Worm (Caenorhabditis elegans): Measurements from ENCODE around the gene T19H5.6.

T19H5.6 gene

ce11 chrII:9481427-9481826, 11.4 kb upstream of the T19H5.6 start:
- no peak for TF ChIP-seq lin-35 (GFP tag; optimal IDR thresholded peaks at IDR 0.05)
- TF ChIP-seq F39B2.1 (GFP tag; IDR thresholded peaks at IDR 0.05) = no peak
- no peak for TF ChIP-seq nhr-179 (tag; optimal IDR thresholded peaks at IDR 0.05)
- TF ChIP-seq mcd-1 (GFP tag; IDR thresholded peaks at IDR 0.05) = no peak
- TF ChIP-seq hrde-1 (tag; optimal IDR thresholded peaks at IDR 0.05; ENCODE audit: borderline replicate concordance) = no peak
- no peak for TF ChIP-seq aptf-3 (GFP tag; IDR thresholded peaks at IDR 0.05)
- TF ChIP-seq ceh-40 (GFP tag; IDR thresholded peaks at IDR 0.05) = no peak
- no peak for TF ChIP-seq F49E8.2 (tag; optimal IDR thresholded peaks at IDR 0.05; ENCODE audit: insufficient read depth)
- no peak for TF ChIP-seq unc-130 (GFP tag; optimal IDR thresholded peaks at IDR 0.05)
- TF ChIP-seq madf-6 (GFP tag; IDR thresholded peaks at IDR 0.05) = no peak
- TF ChIP-seq mel-28 (tag; optimal IDR thresholded peaks at IDR 0.05; ENCODE audit: borderline replicate concordance) = no peak

ce11 chrII:9480006-9480405, 10.0 kb upstream of the T19H5.6 start, which contains the start of gene T19H5.7:
T19H5.7 (minus strand) TSS chrII:9480106.
- no peak for TF ChIP-seq ceh-40 (GFP tag; IDR thresholded peaks at IDR 0.05)
- no peak for TF ChIP-seq C06A6.2 (GFP tag; conservative IDR thresholded peaks at IDR 0.05)
- TF ChIP-seq zim-3 (tag; optimal IDR thresholded peaks at IDR 0.05) = no peak
- TF ChIP-seq ceh-58 (GFP tag; IDR thresholded peaks at IDR 0.05) = no peak

- TF ChIP-seq F57C9.4 (tag; optimal IDR thresholded peaks at IDR 0.05) (no peak), ztf-3 (GFP tag; optimal IDR thresholded peaks at IDR 0.05) (no peak), hlh-26 (GFP tag; conservative IDR thresholded peaks at IDR 0.05) (no peak), snpc-3.4 (tag; optimal IDR thresholded peaks at IDR 0.05) (no peak), pbrm-1 (GFP tag; IDR thresholded peaks at IDR 0.05) (no peak), hlh-12 (tag; optimal IDR thresholded peaks at IDR 0.05) (no peak), mes-4 (tag; optimal IDR thresholded peaks at IDR 0.05) (no peak)
Observed at ce11 chrII:9477567-9477966, 7.5 kb upstream of the T19H5.6 start, which contains the start of gene chil-27. chil-27 (plus strand) TSS chrII:9477867.

- TF ChIP-seq snpc-1.3 (tag; optimal IDR thresholded peaks at IDR 0.05; ENCODE audit: insufficient read depth) = no peak
- TF ChIP-seq bed-2 (GFP tag; IDR thresholded peaks at IDR 0.05) = no peak
- no peak for TF ChIP-seq attf-6 (GFP tag; IDR thresholded peaks at IDR 0.05)
- no peak for TF ChIP-seq rec-8 (tag; optimal IDR thresholded peaks at IDR 0.05)
- no peak for TF ChIP-seq ceh-27 (GFP tag; optimal IDR thresholded peaks at IDR 0.05)
- TF ChIP-seq lin-40 (tag; optimal IDR thresholded peaks at IDR 0.05) = no peak
- TF ChIP-seq lag-1 (GFP tag; IDR thresholded peaks at IDR 0.05) = no peak
- TF ChIP-seq ceh-40 (GFP tag; IDR thresholded peaks at IDR 0.05) = no peak
- TF ChIP-seq sptf-2 (GFP tag; optimal IDR thresholded peaks at IDR 0.05) = no peak
- TF ChIP-seq pbrm-1 (GFP tag; IDR thresholded peaks at IDR 0.05) = no peak
- no peak for TF ChIP-seq B0261.1 (tag; optimal IDR thresholded peaks at IDR 0.05)
Observed at ce11 chrII:9474367-9475105, 4.5 kb upstream of the T19H5.6 start, which contains the start of the genes chil-25 and chil-26. chil-25 (minus strand) TSS chrII:9474467. chil-26 (plus strand) TSS chrII:9475055.

- TF ChIP-seq nhr-80 (tag; optimal IDR thresholded peaks at IDR 0.05) (peak; percentile 85), ekl-4 (GFP tag; IDR thresholded peaks at IDR 0.05) (no peak)
Observed at ce11 chrII:9468414-9468813, 1.6 kb downstream of the T19H5.6 start, which contains the start of gene chil-23. chil-23 (minus strand) TSS chrII:9468611.

Measured in whole organism, young adult.